Worm (Caenorhabditis elegans) whole organism, L2 larva: ENCODE data around the gene nprl-3.

Experiments
- alr-1 ChIP-seq: fragments of 150-350 bp; optimal IDR thresholded peaks from 2 replicates; lab custom pipeline; 2014; ENCODE audit warnings: missing biosample characterization, missing genetic modification characterization
- fos-1 ChIP-seq: fragments of 150-350 bp; optimal IDR thresholded peaks from 2 replicates; lab custom pipeline; 2014; ENCODE audit warnings: missing biosample characterization, missing genetic modification characterization
- nhr-25 ChIP-seq: fragments of 150-350 bp; sonication (generic microtip); optimal IDR thresholded peaks from 3 replicates; lab custom pipeline; 2014; ENCODE audit warnings: missing biosample characterization, missing genetic modification characterization

DNA sequence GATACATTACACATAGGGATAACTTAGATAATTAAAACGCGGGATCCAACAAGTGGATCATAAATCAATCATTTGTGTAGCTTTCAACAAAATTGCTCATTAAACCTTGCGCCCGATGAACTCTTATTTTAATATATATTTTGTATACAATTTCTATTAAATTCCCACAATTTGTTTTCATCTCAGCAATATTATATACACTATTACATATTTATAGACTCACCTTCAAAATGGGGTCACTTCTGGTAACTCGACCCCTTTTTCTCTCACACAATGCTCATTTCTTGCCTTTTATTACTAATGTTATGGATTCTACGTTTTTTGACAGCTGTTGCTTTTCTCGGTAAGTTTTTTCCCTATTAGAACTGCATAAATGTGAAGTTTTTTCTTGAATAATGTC, 42.3 kb downstream of the nprl-3 start, which contains the start of gene lgc-6:
- TF ChIP-seq nhr-25 (no peak), fos-1 (tag; lab: Kevin White, UChicago) (no peak), alr-1 (tag; lab: Kevin White, UChicago) (no peak)
